Fruit fly (Drosophila melanogaster) whole organism, embryonic: Measurements from ENCODE around the gene Gyc88E.

Experiments used
- Ada2b ChIP-seq: fragments of 200-800 bp; sonication (Bioruptor generic); IDR thresholded peaks from 2 replicates; pipeline ENCODE4 v1.3.6; 2022; ENCODE audit warnings: missing biosample characterization, missing genetic modification characterization
- Asciz ChIP-seq: fragments of 200-800 bp; sonication (Bioruptor generic); optimal IDR thresholded peaks from 2 replicates; lab custom pipeline; 2017; ENCODE audit warnings: missing biosample characterization, mild to moderate bottlenecking, missing genetic modification characterization, missing genetic modification reagents
- BEAF-32 ChIP-seq: fragments of 200-800 bp; sonication (Bioruptor generic); optimal IDR thresholded peaks from 3 replicates; lab custom pipeline; 2017; ENCODE audit warnings: missing biosample characterization, missing genetic modification characterization, mild to moderate bottlenecking, moderate library complexity, missing genetic modification reagents
- Bdp1 ChIP-seq: fragments of 200-800 bp; sonication (Bioruptor generic); optimal IDR thresholded peaks from 3 replicates; lab custom pipeline; 2016; ENCODE audit warnings: missing biosample characterization, missing genetic modification characterization
- CG10366 ChIP-seq: fragments of 200-800 bp; sonication (Bioruptor generic); IDR thresholded peaks from 2 replicates; pipeline ENCODE4 v1.3.6; 2022; ENCODE audit warnings: missing biosample characterization, missing genetic modification characterization
- CG10959 ChIP-seq: fragments of 200-800 bp; sonication (Bioruptor generic); IDR thresholded peaks from 2 replicates; pipeline ENCODE4 v1.3.6; 2022; ENCODE audit warnings: missing biosample characterization, missing genetic modification characterization
- CG11398 ChIP-seq: fragments of 200-800 bp; sonication (Bioruptor generic); optimal IDR thresholded peaks from 2 replicates; lab custom pipeline; 2016; ENCODE audit warnings: missing biosample characterization, missing genetic modification characterization
- CG13287 ChIP-seq: fragments of 200-800 bp; sonication (Bioruptor generic); IDR thresholded peaks from 2 replicates; pipeline ENCODE4 v1.3.6; 2022; ENCODE audit warnings: missing biosample characterization, missing genetic modification characterization; ENCODE audit not compliant: partially characterized antibody
- CG13775 ChIP-seq: fragments of 200-800 bp; sonication (Bioruptor generic); optimal IDR thresholded peaks from 3 replicates; lab custom pipeline; 2017; ENCODE audit warnings: missing biosample characterization, mild to moderate bottlenecking, missing genetic modification characterization
- CG15073 ChIP-seq: fragments of 200-800 bp; sonication (Bioruptor generic); optimal IDR thresholded peaks from 2 replicates; lab custom pipeline; 2016; ENCODE audit warnings: missing biosample characterization, missing genetic modification characterization
- CG17186 ChIP-seq: fragments of 200-800 bp; sonication (Bioruptor generic); optimal IDR thresholded peaks from 3 replicates; lab custom pipeline; 2017; ENCODE audit warnings: missing biosample characterization, missing genetic modification reagents, missing genetic modification characterization
- CG30403 ChIP-seq: fragments of 200-800 bp; sonication (Bioruptor generic); optimal IDR thresholded peaks from 3 replicates; lab custom pipeline; 2016; ENCODE audit warnings: missing biosample characterization, missing genetic modification characterization
- CG3847 ChIP-seq: fragments of 200-800 bp; sonication (Bioruptor generic); IDR thresholded peaks from 2 replicates; pipeline ENCODE4 v1.3.6; 2022; ENCODE audit warnings: missing biosample characterization, missing genetic modification characterization
- CG6791 ChIP-seq: fragments of 200-800 bp; sonication (Bioruptor generic); IDR thresholded peaks from 3 replicates; pipeline ENCODE4 v1.3.6; 2022; ENCODE audit warnings: missing biosample characterization, missing genetic modification characterization; ENCODE audit not compliant: partially characterized antibody
- CG8290 ChIP-seq, 3 experiments: fragments of 200-800 bp; sonication (Bioruptor generic); optimal IDR thresholded peaks; 2 replicates each; lab custom pipeline; 2016 to 2019; ENCODE audit warnings: missing biosample characterization in 3 of 3, missing genetic modification characterization in 3 of 3, mild to moderate bottlenecking in 2 of 3, moderate library complexity in 1 of 3
- CTCF ChIP-seq: fragments of 200-800 bp; sonication (Bioruptor generic); optimal IDR thresholded peaks from 2 replicates; lab custom pipeline; 2017; ENCODE audit warnings: missing biosample characterization, mild to moderate bottlenecking, missing genetic modification characterization, moderate library complexity
- D19A ChIP-seq: fragments of 200-800 bp; optimal IDR thresholded peaks from 3 replicates; lab custom pipeline; 2019; ENCODE audit warnings: missing biosample characterization, mild to moderate bottlenecking, missing genetic modification characterization, moderate library complexity
- ERR ChIP-seq: fragments of 200-800 bp; sonication (Bioruptor generic); optimal IDR thresholded peaks from 2 replicates; lab custom pipeline; 2016; ENCODE audit warnings: missing biosample characterization, missing genetic modification characterization
- Fer2 ChIP-seq: fragments of 200-800 bp; sonication (Bioruptor generic); optimal IDR thresholded peaks from 2 replicates; lab custom pipeline; 2018; ENCODE audit warnings: missing biosample characterization, mild to moderate bottlenecking, missing genetic modification characterization, moderate library complexity
- Hand ChIP-seq: fragments of 200-800 bp; sonication (Bioruptor generic); optimal IDR thresholded peaks from 2 replicates; lab custom pipeline; 2017; ENCODE audit warnings: mild to moderate bottlenecking, missing biosample characterization, missing genetic modification reagents, missing genetic modification characterization
- HmgD ChIP-seq: fragments of 200-800 bp; sonication (Bioruptor generic); optimal IDR thresholded peaks from 3 replicates; lab custom pipeline; 2016; ENCODE audit warnings: missing biosample characterization, missing genetic modification characterization
- MBD-R2 ChIP-seq: fragments of 200-800 bp; sonication (Bioruptor generic); IDR thresholded peaks from 2 replicates; pipeline ENCODE4 v1.3.6; 2022; ENCODE audit warnings: missing biosample characterization, missing genetic modification characterization
- Mad ChIP-seq: fragments of 200-800 bp; sonication (Bioruptor generic); optimal IDR thresholded peaks from 2 replicates; lab custom pipeline; 2016; ENCODE audit warnings: missing biosample characterization, missing genetic modification characterization
- NC2β ChIP-seq: fragments of 200-800 bp; sonication (Bioruptor generic); optimal IDR thresholded peaks from 2 replicates; lab custom pipeline; 2016; ENCODE audit warnings: missing biosample characterization, missing genetic modification characterization
- Sox102F ChIP-seq: fragments of 200-800 bp; sonication (Bioruptor generic); optimal IDR thresholded peaks from 2 replicates; lab custom pipeline; 2018; ENCODE audit warnings: missing biosample characterization, mild to moderate bottlenecking, missing genetic modification characterization, moderate library complexity
- Xrp1 ChIP-seq: fragments of 200-800 bp; sonication (Bioruptor generic); IDR thresholded peaks from 2 replicates; pipeline ENCODE4 v1.3.6; 2022; ENCODE audit warnings: missing biosample characterization, missing genetic modification characterization
- ab ChIP-seq: fragments of 200-800 bp; sonication (Bioruptor generic); optimal IDR thresholded peaks from 2 replicates; lab custom pipeline; 2016; ENCODE audit warnings: missing biosample characterization, missing genetic modification characterization
- ato ChIP-seq: fragments of 200-800 bp; sonication (Bioruptor generic); IDR thresholded peaks from 2 replicates; pipeline ENCODE4 v1.3.6; 2022; ENCODE audit warnings: missing biosample characterization, missing genetic modification characterization; ENCODE audit not compliant: partially characterized antibody
- bigmax ChIP-seq: fragments of 200-800 bp; sonication (Bioruptor generic); optimal IDR thresholded peaks from 2 replicates; lab custom pipeline; 2018; ENCODE audit warnings: missing biosample characterization, mild to moderate bottlenecking, missing genetic modification characterization
- bsh ChIP-seq, 2 experiments: fragments of 200-800 bp; sonication (Bioruptor generic); optimal IDR thresholded peaks; 2 replicates each; lab custom pipeline; 2017 to 2018; ENCODE audit warnings: mild to moderate bottlenecking in 2 of 2, missing biosample characterization in 2 of 2, missing genetic modification characterization in 2 of 2, moderate library complexity in 1 of 2
- cad ChIP-seq: fragments of >200 bp; optimal IDR thresholded peaks from 2 replicates; lab custom pipeline; 2017; ENCODE audit warnings: missing biosample characterization, missing genetic modification characterization
- crol ChIP-seq: fragments of 200-800 bp; sonication (Bioruptor generic); IDR thresholded peaks from 2 replicates; pipeline ENCODE4 v1.3.6; 2022; ENCODE audit warnings: missing biosample characterization, missing genetic modification characterization
- dpn ChIP-seq, 2 experiments: fragments of 200-800 bp; sonication (Bioruptor generic); optimal IDR thresholded peaks; 3 replicates each; lab custom pipeline; 2016; ENCODE audit warnings: missing biosample characterization in 2 of 2, missing genetic modification characterization in 2 of 2
- en ChIP-seq: fragments of 200-800 bp; sonication (Bioruptor generic); optimal IDR thresholded peaks from 2 replicates; lab custom pipeline; 2016; ENCODE audit warnings: missing biosample characterization, missing genetic modification characterization
- ftz-f1 ChIP-seq: fragments of 200-800 bp; sonication (Bioruptor generic); optimal IDR thresholded peaks from 2 replicates; lab custom pipeline; 2016; ENCODE audit warnings: missing biosample characterization, missing genetic modification characterization
- hbn ChIP-seq: fragments of 200-800 bp; sonication (Bioruptor generic); IDR thresholded peaks from 2 replicates; pipeline ENCODE4 v1.3.6; 2022; ENCODE audit warnings: missing biosample characterization, missing genetic modification characterization; ENCODE audit not compliant: partially characterized antibody
- kay ChIP-seq: fragments of 200-800 bp; sonication (Bioruptor generic); optimal IDR thresholded peaks from 2 replicates; lab custom pipeline; 2016; ENCODE audit warnings: missing biosample characterization, missing genetic modification characterization
- peb ChIP-seq: fragments of 200-800 bp; sonication (Bioruptor generic); IDR thresholded peaks from 2 replicates; pipeline ENCODE4 v1.3.6; 2022; ENCODE audit warnings: missing biosample characterization, missing genetic modification characterization
- pnt ChIP-seq: fragments of 200-800 bp; sonication (Bioruptor generic); optimal IDR thresholded peaks from 3 replicates; lab custom pipeline; 2016; ENCODE audit warnings: missing biosample characterization, missing genetic modification characterization
- prd ChIP-seq, 3 experiments: fragments of >200 bp in 2 of 3; fragments of 200-800 bp in 1 of 3; sonication (Bioruptor generic) in 1 of 3; optimal IDR thresholded peaks in 2 of 3; IDR thresholded peaks in 1 of 3; 2 replicates in 2 of 3; 3 replicates in 1 of 3; pipeline versions ENCODE4 v1.3.6 to Lab custom; 2017 to 2022; ENCODE audit warnings: missing biosample characterization in 1 of 3, missing genetic modification characterization in 1 of 3
- pum ChIP-seq: fragments of 200-800 bp; sonication (Bioruptor generic); optimal IDR thresholded peaks from 2 replicates; lab custom pipeline; 2016; ENCODE audit warnings: missing biosample characterization, missing genetic modification characterization
- pzg ChIP-seq: fragments of 200-800 bp; sonication (Bioruptor generic); optimal IDR thresholded peaks from 3 replicates; lab custom pipeline; 2018; ENCODE audit warnings: missing biosample characterization, mild to moderate bottlenecking, missing genetic modification characterization, moderate library complexity
- row ChIP-seq: fragments of 200-800 bp; sonication (Bioruptor generic); IDR thresholded peaks from 3 replicates; pipeline ENCODE4 v1.3.6; 2022; ENCODE audit warnings: missing biosample characterization, missing genetic modification characterization
- seq ChIP-seq: fragments of 200-800 bp; sonication (Bioruptor generic); IDR thresholded peaks from 2 replicates; pipeline ENCODE4 v1.3.6; 2022; ENCODE audit warnings: missing biosample characterization, missing genetic modification characterization
- slou ChIP-seq: fragments of 200-800 bp; sonication (Bioruptor generic); optimal IDR thresholded peaks from 3 replicates; lab custom pipeline; 2016; ENCODE audit warnings: missing biosample characterization, missing genetic modification characterization
- stc ChIP-seq: fragments of 200-800 bp; sonication (Bioruptor generic); IDR thresholded peaks from 2 replicates; pipeline ENCODE4 v1.3.6; 2022; ENCODE audit warnings: missing biosample characterization, missing genetic modification characterization
- sug ChIP-seq: fragments of 200-800 bp; optimal IDR thresholded peaks from 2 replicates; lab custom pipeline; 2019; ENCODE audit warnings: missing biosample characterization, mild to moderate bottlenecking, missing genetic modification characterization, moderate library complexity
- usp ChIP-seq: fragments of >200 bp; optimal IDR thresholded peaks from 2 replicates; lab custom pipeline; 2017; ENCODE audit warnings: missing biosample characterization, missing genetic modification characterization
- z ChIP-seq: fragments of 200-800 bp; sonication (Bioruptor generic); IDR thresholded peaks from 3 replicates; pipeline ENCODE4 v1.3.6; 2022; ENCODE audit warnings: missing biosample characterization, missing genetic modification characterization
- zen ChIP-seq: fragments of 200-800 bp; sonication (Bioruptor generic); optimal IDR thresholded peaks from 3 replicates; lab custom pipeline; 2018; ENCODE audit warnings: missing biosample characterization, mild to moderate bottlenecking, missing genetic modification characterization, moderate library complexity
- zf30C ChIP-seq: fragments of 200-800 bp; sonication (Bioruptor generic); optimal IDR thresholded peaks from 3 replicates; lab custom pipeline; 2018; ENCODE audit warnings: missing biosample characterization, mild to moderate bottlenecking, missing genetic modification characterization

The Gyc88E gene

DNA sequence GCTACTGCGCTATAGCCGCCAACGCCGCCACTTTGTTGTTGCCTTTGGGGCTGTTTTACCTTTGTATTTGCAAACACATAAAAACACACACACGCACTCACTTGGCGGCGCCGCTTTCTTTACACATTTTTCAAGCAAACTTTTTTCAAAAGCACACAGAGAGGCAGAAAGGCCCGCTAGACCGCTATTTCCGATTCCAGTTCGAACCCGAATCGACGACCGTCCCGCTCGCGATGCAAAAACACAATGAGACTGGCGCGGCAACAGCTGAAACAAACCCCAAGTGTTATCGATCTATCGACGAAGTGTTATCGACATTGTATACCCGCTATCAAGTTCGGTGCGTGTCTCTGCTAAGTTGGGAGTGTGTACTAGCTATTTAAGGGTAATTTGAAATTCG, 18.5 kb upstream of the Gyc88E start, which contains the start of gene CG42788 (continued):
- peak; percentile 9 for TF ChIP-seq Asciz
- peak; percentile 88 for TF ChIP-seq ERR
- no peak for TF ChIP-seq stc (GFP tag; lab: Robert Waterston, UW)
- no peak for TF ChIP-seq MBD-R2
- peak; percentile 88 for TF ChIP-seq CG8290 (GFP tag; optimal IDR thresholded peaks at IDR 0.05; lab: Kevin White, UChicago)
- peak; percentile 53 to 97 for TF ChIP-seq CG8290 (tag; optimal IDR thresholded peaks at IDR 0.05; lab: Kevin White, UChicago)
- peak; percentile 16 for TF ChIP-seq zf30C (GFP tag; lab: Kevin White, UChicago)
- TF ChIP-seq prd (optimal IDR thresholded peaks at IDR 0.05; lab: Kevin White, UChicago): no peak
- no peak for TF ChIP-seq prd (GFP tag; IDR thresholded peaks at IDR 0.05; lab: Robert Waterston, UW)
- peak; percentile 13 for TF ChIP-seq ab (GFP tag; lab: Kevin White, UChicago)
- no peak for TF ChIP-seq Ada2b
- no peak for TF ChIP-seq row (GFP tag; lab: Robert Waterston, UW)
- no peak for TF ChIP-seq Fer2 (tag; lab: Kevin White, UChicago)
- TF ChIP-seq pum (GFP tag; lab: Kevin White, UChicago): no peak
- TF ChIP-seq Hand: peak; percentile 52
- TF ChIP-seq CTCF (GFP tag; lab: Kevin White, UChicago): peak; percentile 66
- TF ChIP-seq z (GFP tag; lab: Robert Waterston, UW): no peak
- peak; percentile 50 to 58 for TF ChIP-seq bsh (GFP tag; optimal IDR thresholded peaks at IDR 0.05; lab: Kevin White, UChicago)
- no peak for TF ChIP-seq CG10366 (GFP tag; lab: Robert Waterston, UW)
- TF ChIP-seq pnt (GFP tag; lab: Kevin White, UChicago): peak; percentile 39
- TF ChIP-seq CG17186 (GFP tag; lab: Kevin White, UChicago): peak; percentile 20
- peak; percentile 67 for TF ChIP-seq sug (tag; lab: Kevin White, UChicago)
- TF ChIP-seq CG30403 (GFP tag; lab: Kevin White, UChicago): peak; percentile 12
- peak; percentile 59 to 75 for TF ChIP-seq dpn (GFP tag; optimal IDR thresholded peaks at IDR 0.05; lab: Kevin White, UChicago)
- peak; percentile 3 for TF ChIP-seq zen (tag; lab: Kevin White, UChicago)
- TF ChIP-seq crol (GFP tag; lab: Robert Waterston, UW): no peak
- TF ChIP-seq CG6791 (GFP tag; lab: Robert Waterston, UW): no peak
- no peak for TF ChIP-seq CG13287 (GFP tag; lab: Robert Waterston, UW)
- TF ChIP-seq HmgD (GFP tag; lab: Kevin White, UChicago): peak; percentile 85
- TF ChIP-seq slou (GFP tag; lab: Kevin White, UChicago): no peak
- TF ChIP-seq CG15073 (GFP tag; lab: Kevin White, UChicago): no peak
- no peak for TF ChIP-seq ato
- peak; percentile 41 for TF ChIP-seq CG13775 (GFP tag; lab: Kevin White, UChicago)
- TF ChIP-seq Bdp1 (GFP tag; lab: Kevin White, UChicago): peak; percentile 18
- no peak for TF ChIP-seq cad (GFP tag; lab: Kevin White, UChicago)
- peak; percentile 88 for TF ChIP-seq Mad
- peak; percentile 58 for TF ChIP-seq en (GFP tag; lab: Kevin White, UChicago)
- TF ChIP-seq pzg (GFP tag; lab: Kevin White, UChicago): peak; percentile 95
- TF ChIP-seq CG11398 (GFP tag; lab: Kevin White, UChicago): peak; percentile 67
- TF ChIP-seq D19A (tag; lab: Kevin White, UChicago): no peak
- TF ChIP-seq Sox102F (GFP tag; lab: Kevin White, UChicago): peak; percentile 46
- peak; percentile 87 for TF ChIP-seq ftz-f1 (GFP tag; lab: Kevin White, UChicago)
- peak; percentile 40 for TF ChIP-seq NC2β
- TF ChIP-seq CG10959 (GFP tag; lab: Robert Waterston, UW): no peak
- no peak for TF ChIP-seq CG3847 (GFP tag; lab: Robert Waterston, UW)
- TF ChIP-seq usp (GFP tag; lab: Kevin White, UChicago): no peak
- peak; percentile 97 for TF ChIP-seq BEAF-32
- TF ChIP-seq kay (GFP tag; lab: Kevin White, UChicago): peak; percentile 54
- TF ChIP-seq bigmax (GFP tag; lab: Kevin White, UChicago): peak; percentile 55
- TF ChIP-seq hbn: no peak
- TF ChIP-seq Xrp1: no peak
- TF ChIP-seq seq (GFP tag; lab: Robert Waterston, UW): no peak
- TF ChIP-seq peb (GFP tag; lab: Robert Waterston, UW): no peak
